Worm (Caenorhabditis elegans): ENCODE data around the gene nfx-1.

ce11 chrIII:6395706-6396232 lies 20.6 kb downstream of the nfx-1 start, which contains the start of gene oatr-1:
- TF ChIP-seq Y22D7AL.16 (tag; optimal IDR thresholded peaks at IDR 0.05) (no peak), nfya-1 (tag; optimal IDR thresholded peaks at IDR 0.05) (no peak), ceh-45 (GFP tag; IDR thresholded peaks at IDR 0.05) (no peak)

Data from whole organism, late embryonic.